Fruit fly (Drosophila melanogaster) whole organism, embryonic: ENCODE results near the gene Sec13.

Experiments
- CG10209 ChIP-seq: fragments of 200-800 bp; sonication (Bioruptor generic); optimal IDR thresholded peaks from 3 replicates; lab custom pipeline; 2017; ENCODE audit warnings: missing biosample characterization, mild to moderate bottlenecking, missing genetic modification characterization, missing genetic modification reagents
- CG10267 ChIP-seq: fragments of 200-800 bp; sonication (Bioruptor generic); optimal IDR thresholded peaks from 2 replicates; lab custom pipeline; 2018; ENCODE audit warnings: missing biosample characterization, mild to moderate bottlenecking, missing genetic modification characterization, moderate library complexity
- CG10431 ChIP-seq: fragments of 200-800 bp; sonication (Bioruptor generic); optimal IDR thresholded peaks from 3 replicates; lab custom pipeline; 2018; ENCODE audit warnings: missing biosample characterization, mild to moderate bottlenecking, missing genetic modification characterization
- CG10654 ChIP-seq: fragments of 200-800 bp; sonication (Bioruptor generic); optimal IDR thresholded peaks from 2 replicates; lab custom pipeline; 2016; ENCODE audit warnings: missing biosample characterization, missing genetic modification characterization
- CG10979 ChIP-seq: fragments of 200-800 bp; sonication (Bioruptor generic); optimal IDR thresholded peaks from 2 replicates; lab custom pipeline; 2018; ENCODE audit warnings: missing biosample characterization, mild to moderate bottlenecking, missing genetic modification characterization, moderate library complexity
- CG12299 ChIP-seq: fragments of 200-800 bp; sonication (Bioruptor generic); optimal IDR thresholded peaks from 2 replicates; lab custom pipeline; 2018; ENCODE audit warnings: missing biosample characterization, mild to moderate bottlenecking, missing genetic modification characterization
- CG13123 ChIP-seq: fragments of 200-800 bp; sonication (Bioruptor generic); optimal IDR thresholded peaks from 2 replicates; lab custom pipeline; 2016; ENCODE audit warnings: missing biosample characterization, missing genetic modification characterization
- CG13424 ChIP-seq: fragments of 200-800 bp; sonication (Bioruptor generic); optimal IDR thresholded peaks from 2 replicates; lab custom pipeline; 2019; ENCODE audit warnings: missing biosample characterization, mild to moderate bottlenecking, missing genetic modification characterization, moderate library complexity
- CG1603 ChIP-seq: fragments of 200-800 bp; sonication (Bioruptor generic); optimal IDR thresholded peaks from 2 replicates; lab custom pipeline; 2019; ENCODE audit warnings: missing biosample characterization, mild to moderate bottlenecking, missing genetic modification characterization, moderate library complexity
- CG2889 ChIP-seq: fragments of 200-800 bp; sonication (Bioruptor generic); IDR thresholded peaks from 3 replicates; pipeline ENCODE4 v1.3.6; 2022; ENCODE audit warnings: missing biosample characterization, missing genetic modification characterization
- CG33213 ChIP-seq: fragments of 200-800 bp; sonication (Bioruptor generic); optimal IDR thresholded peaks from 3 replicates; lab custom pipeline; 2016; ENCODE audit warnings: missing biosample characterization, missing genetic modification characterization
- CG4282 ChIP-seq: fragments of 200-800 bp; sonication (Bioruptor generic); optimal IDR thresholded peaks from 2 replicates; lab custom pipeline; 2016; ENCODE audit warnings: missing biosample characterization, missing genetic modification characterization
- CG5953 ChIP-seq: fragments of 200-800 bp; sonication (Bioruptor generic); IDR thresholded peaks from 2 replicates; pipeline ENCODE4 v1.3.6; 2022; ENCODE audit warnings: missing biosample characterization, missing genetic modification characterization
- CG6175 ChIP-seq: fragments of 200-800 bp; sonication (Bioruptor generic); IDR thresholded peaks from 3 replicates; pipeline ENCODE4 v1.3.6; 2022; ENCODE audit warnings: missing biosample characterization, missing genetic modification characterization
- CG7745 ChIP-seq: fragments of 200-800 bp; sonication (Bioruptor generic); optimal IDR thresholded peaks from 2 replicates; lab custom pipeline; 2018; ENCODE audit warnings: missing biosample characterization, mild to moderate bottlenecking, missing genetic modification characterization, moderate library complexity
- CG8765 ChIP-seq: fragments of 200-800 bp; sonication (Bioruptor generic); IDR thresholded peaks from 2 replicates; pipeline ENCODE4 v1.3.6; 2022; ENCODE audit warnings: missing biosample characterization, missing genetic modification characterization
- CG9876 ChIP-seq: fragments of 200-800 bp; sonication (Bioruptor generic); optimal IDR thresholded peaks from 2 replicates; lab custom pipeline; 2016; ENCODE audit warnings: missing biosample characterization, missing genetic modification characterization
- CoRest ChIP-seq: fragments of 200-800 bp; sonication (Bioruptor generic); optimal IDR thresholded peaks from 3 replicates; lab custom pipeline; 2018; ENCODE audit warnings: missing biosample characterization, mild to moderate bottlenecking, missing genetic modification characterization, moderate library complexity
- D19B ChIP-seq: fragments of 200-800 bp; sonication (Bioruptor generic); optimal IDR thresholded peaks from 2 replicates; lab custom pipeline; 2017; ENCODE audit warnings: missing biosample characterization, mild to moderate bottlenecking, missing genetic modification characterization
- Dp ChIP-seq: fragments of 200-800 bp; sonication (Bioruptor generic); optimal IDR thresholded peaks from 2 replicates; lab custom pipeline; 2018; ENCODE audit warnings: missing biosample characterization, mild to moderate bottlenecking, missing genetic modification characterization, moderate library complexity
- Ets65A ChIP-seq: fragments of 200-800 bp; sonication (Bioruptor generic); peaks from one replicate; lab custom pipeline; 2016; ENCODE audit warnings: missing biosample characterization, missing genetic modification characterization
- H15 ChIP-seq: fragments of 200-800 bp; sonication (Bioruptor generic); IDR thresholded peaks from 3 replicates; pipeline ENCODE4 v1.3.6; 2022; ENCODE audit warnings: missing biosample characterization, missing genetic modification characterization
- HLH54F ChIP-seq: fragments of 200-800 bp; sonication (Bioruptor generic); optimal IDR thresholded peaks from 3 replicates; lab custom pipeline; 2016; ENCODE audit warnings: missing biosample characterization, missing genetic modification characterization
- Hey ChIP-seq: fragments of 200-800 bp; sonication (Bioruptor generic); optimal IDR thresholded peaks from 3 replicates; lab custom pipeline; 2018; ENCODE audit warnings: missing biosample characterization, mild to moderate bottlenecking, missing genetic modification characterization
- Mrtf ChIP-seq: fragments of 200-800 bp; sonication (Bioruptor generic); IDR thresholded peaks from 3 replicates; pipeline ENCODE4 v1.3.6; 2022; ENCODE audit warnings: missing biosample characterization, missing genetic modification characterization
- NK7.1 ChIP-seq: fragments of 200-800 bp; sonication (Bioruptor generic); optimal IDR thresholded peaks from 3 replicates; lab custom pipeline; 2016; ENCODE audit warnings: missing biosample characterization, missing genetic modification characterization
- Opbp ChIP-seq: fragments of 200-800 bp; sonication (Bioruptor generic); IDR thresholded peaks from 3 replicates; pipeline ENCODE4 v1.3.6; 2022; ENCODE audit warnings: missing biosample characterization, missing genetic modification characterization; ENCODE audit not compliant: partially characterized antibody
- Ravus ChIP-seq: fragments of 200-800 bp; sonication (Bioruptor generic); IDR thresholded peaks from 2 replicates; pipeline ENCODE4 v1.3.6; 2022; ENCODE audit warnings: missing biosample characterization, missing genetic modification characterization
- Scr ChIP-seq: fragments of 200-800 bp; sonication (Bioruptor generic); IDR thresholded peaks from 2 replicates; pipeline ENCODE4 v1.3.6; 2022; ENCODE audit warnings: missing biosample characterization, missing genetic modification characterization; ENCODE audit not compliant: partially characterized antibody
- Spps ChIP-seq: fragments of 200-800 bp; sonication (Bioruptor generic); optimal IDR thresholded peaks from 2 replicates; lab custom pipeline; 2018; ENCODE audit warnings: missing biosample characterization, mild to moderate bottlenecking, missing genetic modification characterization
- Stat92E ChIP-seq, 3 experiments: fragments of >200 bp in 2 of 3; fragments of 200-800 bp in 1 of 3; sonication (Bioruptor generic) in 1 of 3; optimal IDR thresholded peaks; 2 replicates each; lab custom pipeline; 2017 to 2019; ENCODE audit warnings: missing biosample characterization in 3 of 3, missing genetic modification characterization in 3 of 3, mild to moderate bottlenecking in 1 of 3, moderate library complexity in 1 of 3
- ab ChIP-seq: fragments of 200-800 bp; sonication (Bioruptor generic); optimal IDR thresholded peaks from 2 replicates; lab custom pipeline; 2016; ENCODE audit warnings: missing biosample characterization, missing genetic modification characterization
- abd-A ChIP-seq: fragments of 200-800 bp; sonication (Bioruptor generic); optimal IDR thresholded peaks from 3 replicates; lab custom pipeline; 2019; ENCODE audit warnings: missing biosample characterization, mild to moderate bottlenecking, missing genetic modification characterization, moderate library complexity
- ase ChIP-seq: fragments of 200-800 bp; sonication (Bioruptor generic); IDR thresholded peaks from 3 replicates; pipeline ENCODE4 v1.3.6; 2022; ENCODE audit warnings: missing biosample characterization, missing genetic modification characterization
- crp ChIP-seq, 2 experiments: fragments of 200-800 bp; sonication (Bioruptor generic); optimal IDR thresholded peaks; 2 replicates in 1 of 2; 3 replicates in 1 of 2; lab custom pipeline; 2017; ENCODE audit warnings: missing biosample characterization in 2 of 2, missing genetic modification characterization in 2 of 2, mild to moderate bottlenecking in 1 of 2, moderate library complexity in 1 of 2
- dimm ChIP-seq: fragments of 200-800 bp; sonication (Bioruptor generic); IDR thresholded peaks from 2 replicates; pipeline ENCODE4 v1.3.6; 2022; ENCODE audit warnings: missing biosample characterization, missing genetic modification characterization
- fd102C ChIP-seq: fragments of 200-800 bp; sonication (Bioruptor generic); optimal IDR thresholded peaks from 2 replicates; lab custom pipeline; 2018; ENCODE audit warnings: missing biosample characterization, mild to moderate bottlenecking, missing genetic modification characterization, moderate library complexity
- hbn ChIP-seq: fragments of 200-800 bp; sonication (Bioruptor generic); IDR thresholded peaks from 2 replicates; pipeline ENCODE4 v1.3.6; 2022; ENCODE audit warnings: missing biosample characterization, missing genetic modification characterization; ENCODE audit not compliant: partially characterized antibody
- ind ChIP-seq: fragments of 200-800 bp; sonication (Bioruptor generic); optimal IDR thresholded peaks from 3 replicates; lab custom pipeline; 2016; ENCODE audit warnings: missing biosample characterization, missing genetic modification characterization
- knrl ChIP-seq: fragments of 200-800 bp; sonication (Bioruptor generic); IDR thresholded peaks from 3 replicates; pipeline ENCODE4 v1.3.6; 2022; ENCODE audit warnings: missing biosample characterization, missing genetic modification characterization; ENCODE audit not compliant: partially characterized antibody
- maf-S ChIP-seq: fragments of 200-800 bp; sonication (Bioruptor generic); optimal IDR thresholded peaks from 2 replicates; lab custom pipeline; 2016; ENCODE audit warnings: missing biosample characterization, missing genetic modification characterization
- odd ChIP-seq: fragments of 200-800 bp; sonication (Bioruptor generic); optimal IDR thresholded peaks from 2 replicates; lab custom pipeline; 2017; ENCODE audit warnings: missing biosample characterization, mild to moderate bottlenecking, missing genetic modification characterization
- org-1 ChIP-seq: fragments of 200-800 bp; sonication (Bioruptor generic); optimal IDR thresholded peaks from 2 replicates; lab custom pipeline; 2017; ENCODE audit warnings: missing biosample characterization, missing genetic modification characterization
- p53 ChIP-seq: fragments of 200-800 bp; sonication (Bioruptor generic); optimal IDR thresholded peaks from 2 replicates; lab custom pipeline; 2016; ENCODE audit warnings: missing biosample characterization, missing genetic modification characterization
- pita ChIP-seq: fragments of 200-800 bp; sonication (Bioruptor generic); optimal IDR thresholded peaks from 2 replicates; lab custom pipeline; 2017; ENCODE audit warnings: missing biosample characterization, mild to moderate bottlenecking, missing genetic modification characterization
- row ChIP-seq: fragments of 200-800 bp; sonication (Bioruptor generic); IDR thresholded peaks from 3 replicates; pipeline ENCODE4 v1.3.6; 2022; ENCODE audit warnings: missing biosample characterization, missing genetic modification characterization
- sug ChIP-seq: fragments of 200-800 bp; optimal IDR thresholded peaks from 2 replicates; lab custom pipeline; 2019; ENCODE audit warnings: missing biosample characterization, mild to moderate bottlenecking, missing genetic modification characterization, moderate library complexity
- tna ChIP-seq: fragments of 200-800 bp; sonication (Bioruptor generic); IDR thresholded peaks from 2 replicates; pipeline ENCODE4 v1.3.6; 2022; ENCODE audit warnings: missing biosample characterization, missing genetic modification characterization; ENCODE audit not compliant: partially characterized antibody
- tx ChIP-seq: fragments of 200-800 bp; sonication (Bioruptor generic); optimal IDR thresholded peaks from 2 replicates; lab custom pipeline; 2016; ENCODE audit warnings: missing biosample characterization, missing genetic modification characterization
- usp ChIP-seq: fragments of >200 bp; optimal IDR thresholded peaks from 2 replicates; lab custom pipeline; 2017; ENCODE audit warnings: missing biosample characterization, missing genetic modification characterization
- zfh1 ChIP-seq: fragments of 200-800 bp; sonication (Bioruptor generic); IDR thresholded peaks from 3 replicates; pipeline ENCODE4 v1.3.6; 2022; ENCODE audit warnings: missing biosample characterization, missing genetic modification characterization

The Sec13 gene

dm6 chr3R:23356920-23357386, 875 bp downstream of the Sec13 start (continued):
- TF ChIP-seq Scr (GFP tag; lab: Robert Waterston, UW), result no peak
- no peak for TF ChIP-seq fd102C (GFP tag; lab: Kevin White, UChicago)
- TF ChIP-seq sug (tag; lab: Kevin White, UChicago), result peak; percentile 81
- TF ChIP-seq crp (GFP tag; optimal IDR thresholded peaks at IDR 0.05; lab: Kevin White, UChicago), result peak in 1 of 2 experiments; percentile 39
- TF ChIP-seq ase (GFP tag; lab: Robert Waterston, UW), result peak; percentile 36; the same call in 1 of the 3 replicates
- TF ChIP-seq Spps (tag; lab: Kevin White, UChicago), result peak; percentile 18
- TF ChIP-seq tx (GFP tag; lab: Kevin White, UChicago), result no peak
- no peak for TF ChIP-seq Opbp (GFP tag; lab: Robert Waterston, UW)
- TF ChIP-seq CG2889, result peak; percentile 61; the same call in 1 of the 3 replicates
- TF ChIP-seq CG13123 (GFP tag; lab: Kevin White, UChicago), result peak; percentile 68
- no peak for TF ChIP-seq CG6175 (GFP tag; lab: Robert Waterston, UW)
- no peak for TF ChIP-seq CG33213 (GFP tag; lab: Kevin White, UChicago)
- no peak for TF ChIP-seq Dp (GFP tag; lab: Kevin White, UChicago)
- TF ChIP-seq Stat92E (GFP tag; optimal IDR thresholded peaks at IDR 0.05; lab: Kevin White, UChicago), result no peak
- TF ChIP-seq tna (GFP tag; lab: Robert Waterston, UW), result no peak
- no peak for TF ChIP-seq knrl (GFP tag; lab: Robert Waterston, UW)
- no peak for TF ChIP-seq ab (GFP tag; lab: Kevin White, UChicago)
- peak; percentile 36 for TF ChIP-seq Ravus (GFP tag; lab: Robert Waterston, UW)
- peak; percentile 75 for TF ChIP-seq CG10979 (tag; lab: Kevin White, UChicago)
- TF ChIP-seq CG9876 (GFP tag; lab: Kevin White, UChicago), result no peak
- TF ChIP-seq CG1603 (tag; lab: Kevin White, UChicago), result peak; percentile 58
- no peak for TF ChIP-seq dimm (GFP tag; lab: Robert Waterston, UW)
- TF ChIP-seq zfh1 (GFP tag; lab: Robert Waterston, UW), result peak; percentile 76
- TF ChIP-seq H15 (GFP tag; lab: Robert Waterston, UW), result no peak
- TF ChIP-seq hbn (GFP tag; lab: Robert Waterston, UW), result no peak
- no peak for TF ChIP-seq CG8765 (GFP tag; lab: Robert Waterston, UW)
- no peak; the same call in 1 of the 2 replicates for TF ChIP-seq CG5953 (GFP tag; lab: Robert Waterston, UW)
- peak; percentile 97 for TF ChIP-seq CoRest (tag; lab: Kevin White, UChicago)
- TF ChIP-seq CG7745, result no peak
- TF ChIP-seq ind, result peak; percentile 39
- peak; percentile 73 for TF ChIP-seq org-1
- no peak for TF ChIP-seq usp (GFP tag; lab: Kevin White, UChicago)
- TF ChIP-seq HLH54F (GFP tag; lab: Kevin White, UChicago), result no peak
- peak; percentile 97 for TF ChIP-seq D19B (GFP tag; lab: Kevin White, UChicago)
- no peak for TF ChIP-seq abd-A (tag; lab: Kevin White, UChicago)
- peak; percentile 47; the same call in 1 of the 3 replicates for TF ChIP-seq Mrtf
- TF ChIP-seq CG10654 (GFP tag; lab: Kevin White, UChicago), result peak; percentile 69
- TF ChIP-seq pita (GFP tag; lab: Kevin White, UChicago), result no peak
- peak; percentile 71 for TF ChIP-seq CG10267 (tag; lab: Kevin White, UChicago)
- TF ChIP-seq odd (GFP tag; lab: Kevin White, UChicago), result peak; percentile 87
- TF ChIP-seq Ets65A (GFP tag; lab: Kevin White, UChicago), result peak; percentile 36
- TF ChIP-seq NK7.1 (GFP tag; lab: Kevin White, UChicago), result no peak
- TF ChIP-seq Hey, result no peak
- peak; percentile 96 for TF ChIP-seq CG13424 (tag; lab: Kevin White, UChicago)
- peak; percentile 93 for TF ChIP-seq CG10209 (GFP tag; lab: Kevin White, UChicago)
- TF ChIP-seq CG4282 (GFP tag; lab: Kevin White, UChicago), result no peak
- peak; percentile 89 for TF ChIP-seq row (GFP tag; lab: Robert Waterston, UW)
- peak; percentile 67 for TF ChIP-seq CG12299
- no peak for TF ChIP-seq CG10431
- no peak for TF ChIP-seq p53 (GFP tag; lab: Kevin White, UChicago)
- no peak for TF ChIP-seq maf-S (GFP tag; lab: Kevin White, UChicago)
